Worm (Caenorhabditis elegans): ENCODE results near the gene Y56A3A.16.

DNA sequence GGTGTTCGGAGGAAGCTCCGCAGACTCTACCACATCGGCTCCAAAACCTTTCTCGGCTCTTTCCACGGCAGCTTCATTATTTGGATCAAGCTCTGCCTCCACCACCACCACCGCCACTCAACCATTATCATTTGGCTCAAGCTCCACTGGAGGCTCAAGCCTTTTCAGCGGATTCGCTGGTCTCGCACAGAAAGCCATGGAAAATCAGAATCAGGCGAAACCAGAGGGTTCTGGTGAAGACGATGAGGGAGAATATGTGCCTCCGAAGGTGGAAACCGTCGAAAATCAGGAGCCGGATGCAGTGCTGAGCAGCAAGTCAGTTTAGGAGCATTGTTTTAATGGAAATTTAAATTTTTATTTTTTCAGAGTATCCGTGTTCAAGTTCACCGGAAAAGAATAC is 3.0 kb upstream of the Y56A3A.16 start:
- TF ChIP-seq nhr-12 (tag; optimal IDR thresholded peaks at IDR 0.05) (no peak), pha-4 (tag; optimal IDR thresholded peaks at IDR 0.05) (no peak), snpc-4 (tag; optimal IDR thresholded peaks at IDR 0.05) (no peak), lin-13 (tag; optimal IDR thresholded peaks at IDR 0.05) (no peak), elt-3 (tag; optimal IDR thresholded peaks at IDR 0.05) (no peak), blmp-1 (tag; optimal IDR thresholded peaks at IDR 0.05) (no peak), unc-62 (GFP tag; optimal IDR thresholded peaks at IDR 0.05) (no peak), unc-39 (tag; optimal IDR thresholded peaks at IDR 0.05) (no peak), unc-120 (tag; optimal IDR thresholded peaks at IDR 0.05; ENCODE audit: poor library complexity, severe bottlenecking) (no peak), lsy-2 (tag; optimal IDR thresholded peaks at IDR 0.05) (no peak), tbx-8 (GFP tag; optimal IDR thresholded peaks at IDR 0.05) (no peak), ceh-83 (GFP tag; optimal IDR thresholded peaks at IDR 0.05) (no peak), ceh-43 (GFP tag; optimal IDR thresholded peaks at IDR 0.05) (no peak), ceh-39 (tag; optimal IDR thresholded peaks at IDR 0.05) (no peak)

Measured in whole organism, mixed stage, embryonic.